Worm (Caenorhabditis elegans) whole organism, L1 larva: ENCODE data around the gene cpt-1.

ENCODE experiments used
- fkh-10 ChIP-seq: sonication (generic microtip); optimal IDR thresholded peaks from 2 replicates; lab custom pipeline; 2017; ENCODE audit warnings: missing biosample characterization, missing genetic modification reagents, missing genetic modification characterization
- fos-1 ChIP-seq: fragments of 150-350 bp; optimal IDR thresholded peaks from 2 replicates; lab custom pipeline; 2014; ENCODE audit warnings: missing biosample characterization, missing genetic modification characterization
- mdl-1 ChIP-seq, 2 experiments: fragments of 150-350 bp; optimal IDR thresholded peaks; 2 replicates each; lab custom pipeline; 2014 to 2017; ENCODE audit warnings: missing biosample characterization in 2 of 2, missing genetic modification characterization in 2 of 2, inconsistent platforms in 1 of 2
- rnt-1 ChIP-seq: sonication (generic microtip); optimal IDR thresholded peaks from 2 replicates; lab custom pipeline; 2016; ENCODE audit warnings: mild to moderate bottlenecking, missing genetic modification characterization, moderate library complexity, missing compliant biosample characterization
- skn-1 ChIP-seq: fragments of 150-350 bp; optimal IDR thresholded peaks from 2 replicates; lab custom pipeline; 2014; ENCODE audit warnings: missing biosample characterization, missing genetic modification characterization
- sup-37 ChIP-seq: fragments of 200-800 bp; sonication (Bioruptor generic); optimal IDR thresholded peaks from 2 replicates; lab custom pipeline; 2018; ENCODE audit warnings: mild to moderate bottlenecking, missing genetic modification characterization, missing compliant biosample characterization
- unc-130 ChIP-seq: fragments of 150-350 bp; optimal IDR thresholded peaks from 2 replicates; lab custom pipeline; 2017; ENCODE audit warnings: missing biosample characterization, missing genetic modification characterization, inconsistent platforms
- ztf-4 ChIP-seq: fragments of 150-350 bp; optimal IDR thresholded peaks from 2 replicates; lab custom pipeline; 2014; ENCODE audit warnings: missing biosample characterization, missing genetic modification characterization

ce11 chrII:12756180-12756579 is 40.1 kb downstream of the cpt-1 start, which contains the start of the genes Y46G5A.7 and Y46G5A.8:
- TF ChIP-seq mdl-1 (tag; optimal IDR thresholded peaks at IDR 0.05; lab: Kevin White, UChicago) (no peak), ztf-4 (tag; lab: Kevin White, UChicago) (no peak), sup-37 (GFP tag; lab: Kevin White, UChicago) (no peak), rnt-1 (tag; lab: Kevin White, UChicago) (no peak), fos-1 (no peak), skn-1 (tag; lab: Kevin White, UChicago) (no peak), fkh-10 (GFP tag; lab: Kevin White, UChicago) (no peak), unc-130 (no peak)
